Worm (Caenorhabditis elegans) whole organism, mixed stage, embryonic: ENCODE measurements around the gene K02E2.8.

Experiments
- elt-3 ChIP-seq: fragments of 150-350 bp; optimal IDR thresholded peaks from 2 replicates; lab custom pipeline; 2014; ENCODE audit warnings: missing biosample characterization, missing genetic modification characterization
- nhr-12 ChIP-seq: fragments of 150-350 bp; optimal IDR thresholded peaks from 2 replicates; lab custom pipeline; 2014; ENCODE audit warnings: missing biosample characterization, missing genetic modification characterization
- unc-39 ChIP-seq: fragments of 150-350 bp; optimal IDR thresholded peaks from 2 replicates; lab custom pipeline; 2014; ENCODE audit warnings: missing biosample characterization, missing genetic modification characterization
- unc-62 ChIP-seq: fragments of 150-350 bp; optimal IDR thresholded peaks from 2 replicates; lab custom pipeline; 2014; ENCODE audit warnings: missing biosample characterization, missing genetic modification reagents, missing genetic modification characterization

ce11 chrV:20402842-20403241 lies 36.1 kb upstream of the K02E2.8 start:
- TF ChIP-seq nhr-12 (tag; lab: Kevin White, UChicago) (no peak), unc-39 (no peak), elt-3 (tag; lab: Kevin White, UChicago) (no peak), unc-62 (no peak)
